Worm (Caenorhabditis elegans) whole organism, L2 larva: ENCODE measurements around the gene Y62F5A.10.

Source experiments
- C34F6.9 ChIP-seq: fragments of 150-350 bp; optimal IDR thresholded peaks from 2 replicates; lab custom pipeline; 2014; ENCODE audit warnings: missing biosample characterization, missing genetic modification characterization
- F13H6.1 ChIP-seq: sonication (generic microtip); optimal IDR thresholded peaks from 2 replicates; lab custom pipeline; 2016; ENCODE audit warnings: missing genetic modification characterization, missing compliant biosample characterization
- R02D3.7 ChIP-seq: fragments of 150-350 bp; optimal IDR thresholded peaks from 2 replicates; lab custom pipeline; 2014; ENCODE audit warnings: missing biosample characterization, missing genetic modification characterization
- Y55F3AM.14 ChIP-seq: fragments of 200-800 bp; sonication (Bioruptor generic); optimal IDR thresholded peaks from 2 replicates; lab custom pipeline; 2018; ENCODE audit warnings: mild to moderate bottlenecking, missing genetic modification characterization, missing compliant biosample characterization
- ZK546.5 ChIP-seq: sonication (generic microtip); optimal IDR thresholded peaks from 2 replicates; lab custom pipeline; 2017; ENCODE audit warnings: missing biosample characterization, missing genetic modification characterization
- alr-1 ChIP-seq: fragments of 150-350 bp; optimal IDR thresholded peaks from 2 replicates; lab custom pipeline; 2014; ENCODE audit warnings: missing biosample characterization, missing genetic modification characterization
- aly-2 ChIP-seq: fragments of 150-350 bp; optimal IDR thresholded peaks from 2 replicates; lab custom pipeline; 2014; ENCODE audit warnings: missing biosample characterization, missing genetic modification characterization
- ama-1 ChIP-seq: fragments of 150-350 bp; optimal IDR thresholded peaks from 2 replicates; lab custom pipeline; 2018; ENCODE audit warnings: inconsistent platforms
- blmp-1 ChIP-seq: sonication (generic microtip); optimal IDR thresholded peaks from 2 replicates; lab custom pipeline; 2017; ENCODE audit warnings: missing genetic modification characterization, mild to moderate bottlenecking, missing compliant biosample characterization, antibody characterized with exemption, moderate library complexity; ENCODE audit not compliant: insufficient read depth
- ceh-16 ChIP-seq: fragments of 150-350 bp; optimal IDR thresholded peaks from 2 replicates; lab custom pipeline; 2014; ENCODE audit warnings: missing biosample characterization, missing genetic modification characterization
- ceh-82 ChIP-seq: fragments of 150-350 bp; optimal IDR thresholded peaks from 2 replicates; lab custom pipeline; 2014; ENCODE audit warnings: missing biosample characterization, missing genetic modification characterization
- crh-2 ChIP-seq: sonication (generic microtip); optimal IDR thresholded peaks from 2 replicates; lab custom pipeline; 2017; ENCODE audit warnings: missing biosample characterization, missing genetic modification characterization
- dmd-4 ChIP-seq: sonication (generic microtip); optimal IDR thresholded peaks from 2 replicates; lab custom pipeline; 2017; ENCODE audit warnings: missing biosample characterization, missing genetic modification characterization
- egl-27 ChIP-seq: sonication (generic microtip); optimal IDR thresholded peaks from 3 replicates; lab custom pipeline; 2017; ENCODE audit warnings: missing biosample characterization, missing genetic modification reagents, missing genetic modification characterization
- elt-1 ChIP-seq: fragments of 150-350 bp; optimal IDR thresholded peaks from 2 replicates; lab custom pipeline; 2014; ENCODE audit warnings: missing biosample characterization, missing genetic modification characterization
- elt-3 ChIP-seq: sonication (generic microtip); optimal IDR thresholded peaks from 2 replicates; lab custom pipeline; 2017; ENCODE audit warnings: missing biosample characterization, missing genetic modification characterization
- fos-1 ChIP-seq: fragments of 150-350 bp; optimal IDR thresholded peaks from 2 replicates; lab custom pipeline; 2014; ENCODE audit warnings: missing biosample characterization, missing genetic modification characterization
- gmeb-1 ChIP-seq: fragments of 150-350 bp; optimal IDR thresholded peaks from 2 replicates; lab custom pipeline; 2014; ENCODE audit warnings: missing biosample characterization, missing genetic modification characterization
- lin-11 ChIP-seq: fragments of 150-350 bp; sonication (generic microtip); optimal IDR thresholded peaks from 2 replicates; lab custom pipeline; 2014; ENCODE audit warnings: missing biosample characterization, missing genetic modification characterization, inconsistent platforms, mixed read lengths
- lin-13 ChIP-seq: fragments of 150-350 bp; optimal IDR thresholded peaks from 2 replicates; lab custom pipeline; 2014; ENCODE audit warnings: missing biosample characterization, missing genetic modification reagents, missing genetic modification characterization
- lin-39 ChIP-seq: fragments of 150-350 bp; optimal IDR thresholded peaks from 2 replicates; lab custom pipeline; 2014; ENCODE audit warnings: missing biosample characterization, missing genetic modification reagents, missing genetic modification characterization
- lsy-2 ChIP-seq, 2 experiments: fragments of 150-350 bp in 1 of 2; sonication (generic microtip) in 1 of 2; optimal IDR thresholded peaks; 2 replicates each; lab custom pipeline; 2014 to 2017; ENCODE audit warnings: missing biosample characterization in 2 of 2, missing genetic modification characterization in 2 of 2
- mab-5 ChIP-seq: fragments of 150-350 bp; optimal IDR thresholded peaks from 2 replicates; lab custom pipeline; 2014; ENCODE audit warnings: missing biosample characterization, missing genetic modification characterization
- mbf-1 ChIP-seq: sonication (generic microtip); optimal IDR thresholded peaks from 2 replicates; lab custom pipeline; 2017; ENCODE audit warnings: missing biosample characterization, missing genetic modification characterization
- mdl-1 ChIP-seq, 2 experiments: fragments of 150-350 bp in 1 of 2; sonication (generic microtip) in 1 of 2; optimal IDR thresholded peaks; 2 replicates each; lab custom pipeline; 2017; ENCODE audit warnings: missing biosample characterization in 2 of 2, missing genetic modification characterization in 2 of 2
- nhr-10 ChIP-seq: sonication (generic microtip); optimal IDR thresholded peaks from 2 replicates; lab custom pipeline; 2017; ENCODE audit warnings: missing biosample characterization, missing genetic modification characterization
- nhr-11 ChIP-seq: fragments of 150-350 bp; optimal IDR thresholded peaks from 2 replicates; lab custom pipeline; 2014; ENCODE audit warnings: missing biosample characterization, missing genetic modification characterization
- nhr-12 ChIP-seq: fragments of 150-350 bp; optimal IDR thresholded peaks from 2 replicates; lab custom pipeline; 2014; ENCODE audit warnings: missing biosample characterization, missing genetic modification characterization
- nhr-129 ChIP-seq: fragments of 150-350 bp; optimal IDR thresholded peaks from 2 replicates; lab custom pipeline; 2014; ENCODE audit warnings: missing biosample characterization, missing genetic modification characterization
- nhr-21 ChIP-seq: fragments of 150-350 bp; optimal IDR thresholded peaks from 2 replicates; lab custom pipeline; 2014; ENCODE audit warnings: missing biosample characterization, missing genetic modification characterization
- nhr-23 ChIP-seq: fragments of 150-350 bp; optimal IDR thresholded peaks from 2 replicates; lab custom pipeline; 2014; ENCODE audit warnings: missing biosample characterization, missing genetic modification reagents, missing genetic modification characterization
- nhr-237 ChIP-seq: fragments of 150-350 bp; optimal IDR thresholded peaks from 2 replicates; lab custom pipeline; 2014; ENCODE audit warnings: missing biosample characterization, missing genetic modification characterization
- nhr-25 ChIP-seq: fragments of 150-350 bp; sonication (generic microtip); optimal IDR thresholded peaks from 3 replicates; lab custom pipeline; 2014; ENCODE audit warnings: missing biosample characterization, missing genetic modification characterization
- nhr-6 ChIP-seq: fragments of 150-350 bp; optimal IDR thresholded peaks from 2 replicates; lab custom pipeline; 2014; ENCODE audit warnings: missing biosample characterization, missing genetic modification characterization
- nhr-77 ChIP-seq: fragments of 150-350 bp; optimal IDR thresholded peaks from 2 replicates; lab custom pipeline; 2014; ENCODE audit warnings: missing biosample characterization, missing genetic modification characterization
- peb-1 ChIP-seq: fragments of 150-350 bp; optimal IDR thresholded peaks from 2 replicates; lab custom pipeline; 2014; ENCODE audit warnings: missing biosample characterization, missing genetic modification characterization
- sem-4 ChIP-seq: fragments of 150-350 bp; optimal IDR thresholded peaks from 2 replicates; lab custom pipeline; 2014; ENCODE audit warnings: missing biosample characterization, missing genetic modification reagents, missing genetic modification characterization
- skn-1 ChIP-seq: sonication (generic microtip); optimal IDR thresholded peaks from 2 replicates; lab custom pipeline; 2017; ENCODE audit warnings: missing biosample characterization, missing genetic modification characterization
- sma-3 ChIP-seq: sonication (generic microtip); optimal IDR thresholded peaks from 2 replicates; lab custom pipeline; 2016; ENCODE audit warnings: missing genetic modification reagents, missing genetic modification characterization, missing compliant biosample characterization
- sma-9 ChIP-seq, 2 experiments: fragments of 150-350 bp in 1 of 2; sonication (generic microtip) in 1 of 2; optimal IDR thresholded peaks; 2 replicates each; lab custom pipeline; 2014 to 2016; ENCODE audit warnings: missing genetic modification characterization in 2 of 2, mild to moderate bottlenecking in 1 of 2, missing biosample characterization in 1 of 2, missing compliant biosample characterization in 1 of 2, missing genetic modification reagents in 1 of 2, moderate library complexity in 1 of 2
- snpc-4 ChIP-seq: fragments of 150-350 bp; optimal IDR thresholded peaks from 2 replicates; lab custom pipeline; 2014; ENCODE audit warnings: missing biosample characterization, missing genetic modification characterization
- unc-39 ChIP-seq: fragments of 150-350 bp; optimal IDR thresholded peaks from 2 replicates; lab custom pipeline; 2014; ENCODE audit warnings: missing biosample characterization, missing genetic modification characterization
- unc-55 ChIP-seq: fragments of 150-350 bp; sonication (generic microtip); optimal IDR thresholded peaks from 3 replicates; lab custom pipeline; 2014; ENCODE audit warnings: missing biosample characterization, missing genetic modification reagents, missing genetic modification characterization
- unc-62 ChIP-seq: fragments of 150-350 bp; optimal IDR thresholded peaks from 2 replicates; lab custom pipeline; 2014; ENCODE audit warnings: missing biosample characterization, missing genetic modification reagents, missing genetic modification characterization
- zag-1 ChIP-seq: fragments of 150-350 bp; optimal IDR thresholded peaks from 2 replicates; lab custom pipeline; 2014; ENCODE audit warnings: missing biosample characterization, missing genetic modification characterization
- ztf-1 ChIP-seq: fragments of 200-800 bp; sonication (Bioruptor generic); conservative IDR thresholded peaks from 2 replicates; pipeline ENCODE4 v1.3.6; 2022; ENCODE audit warnings: missing genetic modification characterization, missing compliant biosample characterization
- ztf-11 ChIP-seq: sonication (generic microtip); optimal IDR thresholded peaks from 2 replicates; lab custom pipeline; 2017; ENCODE audit warnings: missing biosample characterization, missing genetic modification characterization
- ztf-4 ChIP-seq: fragments of 150-350 bp; optimal IDR thresholded peaks from 2 replicates; lab custom pipeline; 2014; ENCODE audit warnings: missing biosample characterization, missing genetic modification characterization

The Y62F5A.10 gene

DNA sequence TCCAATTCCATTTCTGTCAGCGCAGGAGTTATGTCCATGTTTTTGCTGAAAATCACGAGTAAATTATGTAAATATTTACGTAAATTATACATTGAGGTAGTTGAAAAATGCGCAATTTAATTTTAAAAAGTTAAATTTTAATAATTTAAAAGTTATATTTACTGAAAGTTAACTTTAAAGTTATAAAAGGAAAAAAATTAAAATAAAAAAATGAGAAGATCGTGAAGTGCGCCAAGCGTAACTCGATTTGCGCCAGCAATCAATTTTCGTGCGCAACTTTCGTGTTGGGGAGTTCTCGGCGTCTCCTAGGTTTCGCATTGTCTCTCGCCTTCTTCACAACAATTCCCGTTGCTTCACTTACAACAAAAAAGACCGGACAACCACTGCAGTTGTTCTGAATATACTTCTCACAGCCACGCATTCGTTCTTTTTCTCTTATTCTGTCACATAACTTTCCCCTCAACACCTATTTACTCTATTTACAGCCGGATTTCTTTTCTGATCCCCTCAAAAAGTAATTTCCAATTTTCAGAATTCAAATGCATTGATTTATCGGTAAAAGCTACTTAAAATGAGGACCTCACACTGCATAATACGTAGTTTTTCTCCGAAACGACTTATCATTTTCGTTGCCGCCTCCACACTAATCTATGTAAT, 47.7 kb upstream of the Y62F5A.10 start, which contains the start of the genes metl-1 and W02B12.11:
TSS of gene metl-1 (minus strand) at position 51 of the 657 bp plus-strand sequence.
TSS of gene W02B12.11 (plus strand) at position 337 of the 657 bp plus-strand sequence.
- TF ChIP-seq elt-1 (tag; lab: Kevin White, UChicago) (no peak), aly-2 (tag; lab: Kevin White, UChicago) (no peak), lin-11 (peak; percentile 79), elt-3 (tag; lab: Kevin White, UChicago) (no peak), crh-2 (tag; lab: Kevin White, UChicago) (peak; percentile 83), nhr-25 (tag; lab: Kevin White, UChicago) (peak; percentile 87), C34F6.9 (tag; lab: Kevin White, UChicago) (peak; percentile 90), F13H6.1 (tag; lab: Kevin White, UChicago) (peak; percentile 89), blmp-1 (peak; percentile 68), mbf-1 (tag; lab: Kevin White, UChicago) (no peak), nhr-23 (tag; lab: Kevin White, UChicago) (no peak), nhr-77 (tag; lab: Kevin White, UChicago) (no peak), mab-5 (tag; lab: Kevin White, UChicago) (peak; percentile 68), nhr-12 (no peak), ama-1 (lab: Kevin White, UChicago) (peak; percentile 14), lin-13 (GFP tag; lab: Kevin White, UChicago) (peak; percentile 85), ztf-11 (tag; lab: Kevin White, UChicago) (no peak), nhr-6 (tag; lab: Kevin White, UChicago) (peak; percentile 38), dmd-4 (tag; lab: Kevin White, UChicago) (no peak), peb-1 (tag; lab: Kevin White, UChicago) (no peak), lsy-2 (tag; optimal IDR thresholded peaks at IDR 0.05; lab: Kevin White, UChicago) (peak; percentile 84 to 92), sma-3 (GFP tag; lab: Kevin White, UChicago) (peak; percentile 77), nhr-10 (tag; lab: Kevin White, UChicago) (no peak), ceh-16 (tag; lab: Kevin White, UChicago) (peak; percentile 21), alr-1 (tag; lab: Kevin White, UChicago) (no peak), nhr-21 (tag; lab: Kevin White, UChicago) (peak; percentile 82), sem-4 (peak; percentile 88), lin-39 (tag; lab: Kevin White, UChicago) (no peak), nhr-11 (no peak), fos-1 (tag; lab: Kevin White, UChicago) (peak; percentile 50), Y55F3AM.14 (GFP tag; lab: Kevin White, UChicago) (peak; percentile 29), mdl-1 (tag; optimal IDR thresholded peaks at IDR 0.05; lab: Kevin White, UChicago) (no peak), egl-27 (tag; lab: Kevin White, UChicago) (peak; percentile 32), unc-62 (GFP tag; lab: Kevin White, UChicago) (no peak), ceh-82 (tag; lab: Kevin White, UChicago) (no peak), R02D3.7 (tag; lab: Kevin White, UChicago) (peak; percentile 53), nhr-129 (tag; lab: Kevin White, UChicago) (peak; percentile 62), ZK546.5 (no peak), gmeb-1 (tag; lab: Kevin White, UChicago) (peak; percentile 87), ztf-1 (GFP tag; lab: Robert Waterston, UW) (no peak), snpc-4 (tag; lab: Kevin White, UChicago) (peak; percentile 77), unc-55 (GFP tag; lab: Kevin White, UChicago) (peak; percentile 87), zag-1 (tag; lab: Kevin White, UChicago) (no peak), nhr-237 (tag; lab: Kevin White, UChicago) (no peak), ztf-4 (tag; lab: Kevin White, UChicago) (peak; percentile 79), unc-39 (tag; lab: Kevin White, UChicago) (no peak), skn-1 (tag; lab: Kevin White, UChicago) (no peak), sma-9 (GFP tag; optimal IDR thresholded peaks at IDR 0.05; lab: Kevin White, UChicago) (peak; percentile 90), sma-9 (tag; optimal IDR thresholded peaks at IDR 0.05; lab: Kevin White, UChicago) (no peak)
